Worm (Caenorhabditis elegans): ENCODE data around the gene obr-3.

Gene obr-3

DNA sequence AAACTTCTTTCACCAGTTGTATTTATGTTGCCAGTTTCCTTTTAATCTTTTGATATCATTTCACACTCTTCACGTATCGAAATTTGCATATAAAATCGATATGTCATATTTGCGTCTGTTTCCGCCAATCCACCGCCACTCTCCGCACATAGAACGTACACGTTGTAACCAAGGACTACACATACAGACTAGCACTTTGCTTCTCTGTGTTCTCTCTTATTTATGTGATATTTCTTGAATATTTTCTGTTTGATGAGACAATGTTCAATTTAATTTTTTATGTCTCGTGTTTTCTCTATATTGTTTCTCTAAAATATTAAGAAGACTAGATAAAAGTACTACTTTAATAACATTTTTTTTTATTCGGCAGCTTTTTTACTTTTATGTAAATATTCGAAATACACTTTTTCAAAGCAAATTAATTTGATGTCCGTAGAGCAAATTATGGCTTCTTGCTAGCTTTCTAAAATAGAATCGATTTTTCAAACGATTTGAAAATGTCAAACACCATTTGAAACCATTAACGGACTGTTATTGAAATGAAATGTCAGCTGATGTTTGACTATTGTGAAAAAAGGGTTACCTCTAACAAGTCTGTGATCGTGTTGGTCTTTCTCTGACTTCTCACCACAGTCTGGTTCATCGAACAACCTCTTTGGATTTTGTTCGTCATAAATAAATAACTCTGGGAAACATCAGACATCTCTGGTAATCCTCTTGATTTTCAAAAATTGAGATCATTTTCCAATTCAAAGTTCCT, 56.7 kb downstream of the obr-3 start:
- TF ChIP-seq klf-2 (GFP tag; conservative IDR thresholded peaks at IDR 0.05) (no peak), ztf-29 (GFP tag; IDR thresholded peaks at IDR 0.05) (no peak), flt-1 (GFP tag; IDR thresholded peaks at IDR 0.05) (no peak), tab-1 (GFP tag; IDR thresholded peaks at IDR 0.05) (no peak), T22C8.4 (GFP tag; IDR thresholded peaks at IDR 0.05) (no peak), med-1 (GFP tag; optimal IDR thresholded peaks at IDR 0.05; ENCODE audit: insufficient read depth) (no peak), cog-1 (tag; optimal IDR thresholded peaks at IDR 0.05) (no peak), ref-1 (GFP tag; conservative IDR thresholded peaks at IDR 0.05) (no peak), ztf-23 (GFP tag; IDR thresholded peaks at IDR 0.05) (no peak)

Data from whole organism, midembryonic.